Worm (Caenorhabditis elegans): Measurements from ENCODE around the gene fbxc-20.

DNA sequence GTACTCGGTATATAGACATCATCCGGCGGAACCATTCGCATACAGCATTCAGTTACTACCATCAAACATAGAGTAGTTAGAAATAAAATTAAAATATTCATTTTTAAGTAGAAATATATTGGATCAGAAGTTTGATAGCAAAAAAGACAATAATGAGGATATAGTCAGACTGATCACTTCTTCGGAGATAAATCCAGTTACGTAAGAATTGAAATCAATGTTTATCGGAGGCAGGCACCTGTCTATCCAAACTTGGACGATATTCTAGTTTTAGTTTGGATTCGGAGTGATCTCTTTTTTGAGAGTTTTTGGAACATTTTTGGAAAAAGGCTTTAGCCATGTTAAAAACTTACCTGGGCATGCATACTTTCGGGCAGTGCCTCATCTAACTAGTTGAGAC lies 35.6 kb upstream of the fbxc-20 start, which contains the start of gene F16G10.8:
- TF ChIP-seq ama-1 (optimal IDR thresholded peaks at IDR 0.05) (no peak), B0310.2 (tag; optimal IDR thresholded peaks at IDR 0.05) (no peak), tra-4 (tag; optimal IDR thresholded peaks at IDR 0.05) (no peak), sea-1 (GFP tag; conservative IDR thresholded peaks at IDR 0.05) (no peak), F13C5.2 (tag; optimal IDR thresholded peaks at IDR 0.05) (no peak), tbx-37 (GFP tag; conservative IDR thresholded peaks at IDR 0.05) (no peak), scrt-1 (GFP tag; IDR thresholded peaks at IDR 0.05) (no peak), ceh-36 (tag; optimal IDR thresholded peaks at IDR 0.05) (no peak), tbx-11 (GFP tag; IDR thresholded peaks at IDR 0.05) (no peak), hmg-4 (GFP tag; optimal IDR thresholded peaks at IDR 0.05) (no peak), hmbx-1 (tag; optimal IDR thresholded peaks at IDR 0.05) (no peak), hnd-1 (tag; optimal IDR thresholded peaks at IDR 0.05) (no peak), pes-1 (GFP tag; IDR thresholded peaks at IDR 0.05) (no peak), ceh-13 (GFP tag; optimal IDR thresholded peaks at IDR 0.05) (no peak)

Measured in whole organism, early embryonic.